Worm (Caenorhabditis elegans): ENCODE measurements around the gene ddn-2.

ddn-2 gene

DNA sequence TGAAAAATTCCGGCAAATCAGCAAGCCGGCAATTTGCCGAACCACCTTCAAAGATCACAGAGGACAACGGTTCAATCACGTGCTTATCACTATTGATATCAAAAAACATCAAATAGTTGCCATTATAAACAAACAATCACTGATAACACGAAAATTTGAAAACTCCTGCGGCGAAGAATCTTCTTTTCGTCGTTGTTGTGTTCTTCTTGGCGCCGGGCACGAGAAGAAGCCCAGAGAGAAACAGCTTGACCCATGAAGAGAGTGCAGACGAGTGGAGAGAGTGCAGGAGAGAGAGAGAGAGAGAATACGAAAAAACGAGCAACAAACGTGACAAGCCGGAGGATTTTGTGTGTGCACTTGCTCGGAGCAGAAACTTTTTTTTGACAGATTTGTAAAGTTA lies 30.2 kb upstream of the ddn-2 start:
- TF ChIP-seq lin-54 (GFP tag; optimal IDR thresholded peaks at IDR 0.05) (peak; percentile 14), K11D2.4 (GFP tag; IDR thresholded peaks at IDR 0.05) (peak; percentile 48; the same call in 1 of the 2 replicates), nhr-90 (tag; optimal IDR thresholded peaks at IDR 0.05) (peak; percentile 29), F57A8.1 (GFP tag; optimal IDR thresholded peaks at IDR 0.05) (no peak), ceh-58 (GFP tag; IDR thresholded peaks at IDR 0.05) (no peak), Y79H2A.3 (GFP tag; conservative IDR thresholded peaks at IDR 0.05) (no peak), nhr-120 (GFP tag; IDR thresholded peaks at IDR 0.05) (no peak), ceh-27 (GFP tag; optimal IDR thresholded peaks at IDR 0.05) (peak; percentile 19), hmg-1.2 (GFP tag; IDR thresholded peaks at IDR 0.05) (peak; percentile 75; the same call in 1 of the 2 replicates), nfya-1 (tag; optimal IDR thresholded peaks at IDR 0.05; ENCODE audit: borderline replicate concordance, insufficient read depth) (no peak), B0019.2 (GFP tag; conservative IDR thresholded peaks at IDR 0.05) (no peak), lin-40 (tag; optimal IDR thresholded peaks at IDR 0.05) (peak; percentile 53), ama-1 (optimal IDR thresholded peaks at IDR 0.05) (peak; percentile 28), ama-1 (GFP tag; optimal IDR thresholded peaks at IDR 0.05) (no peak), egrh-3 (GFP tag; IDR thresholded peaks at IDR 0.05) (peak; percentile 40; the same call in 1 of the 2 replicates), let-607 (tag; optimal IDR thresholded peaks at IDR 0.05) (peak in 1 of 2 experiments; percentile 53), ekl-4 (GFP tag; IDR thresholded peaks at IDR 0.05) (no peak), cebp-1 (GFP tag; IDR thresholded peaks at IDR 0.05) (no peak), cebp-1 (tag; optimal IDR thresholded peaks at IDR 0.05) (peak; percentile 71), attf-6 (GFP tag; IDR thresholded peaks at IDR 0.05) (no peak), B0336.3 (GFP tag; IDR thresholded peaks at IDR 0.05) (peak; percentile 77; the same call in 1 of the 2 replicates), repo-1 (tag; optimal IDR thresholded peaks at IDR 0.05) (peak; percentile 24), attf-5 (GFP tag; optimal IDR thresholded peaks at IDR 0.05) (peak; percentile 57), unc-62 (GFP tag; optimal IDR thresholded peaks at IDR 0.05) (no peak), tbp1 (GFP tag; optimal IDR thresholded peaks at IDR 0.05) (peak; percentile 62), ztf-6 (GFP tag; IDR thresholded peaks at IDR 0.05) (no peak), nhr-80 (tag; optimal IDR thresholded peaks at IDR 0.05) (peak; percentile 94), Y95B8A.8 (GFP tag; IDR thresholded peaks at IDR 0.05) (0 out of 2 replicates have a peak, but pooled peaks have one; percentile 59), ztf-22 (GFP tag; optimal IDR thresholded peaks at IDR 0.05) (peak; percentile 66), snpc-4 (GFP tag; optimal IDR thresholded peaks at IDR 0.05) (no peak), snpc-4 (tag; optimal IDR thresholded peaks at IDR 0.05) (peak in 3 of 4 experiments; percentile 8 to 50 (median 17)), ets-4 (GFP tag; optimal IDR thresholded peaks at IDR 0.05) (peak; percentile 50), madf-6 (GFP tag; IDR thresholded peaks at IDR 0.05) (0 out of 2 replicates have a peak, but pooled peaks have one; percentile 19), dpff-1 (tag; optimal IDR thresholded peaks at IDR 0.05) (no peak), K12H6.12 (tag; optimal IDR thresholded peaks at IDR 0.05) (peak; percentile 15), ztf-26 (tag; optimal IDR thresholded peaks at IDR 0.05) (peak; percentile 23), tlf-1 (GFP tag; optimal IDR thresholded peaks at IDR 0.05) (peak; percentile 40), madf-10 (tag; optimal IDR thresholded peaks at IDR 0.05) (peak; percentile 67), Y53F4B.3 (GFP tag; IDR thresholded peaks at IDR 0.05) (no peak), atf-7 (tag; optimal IDR thresholded peaks at IDR 0.05) (peak; percentile 45), zfh-2 (GFP tag; conservative IDR thresholded peaks at IDR 0.05) (peak; percentile 75), madf-8 (GFP tag; conservative IDR thresholded peaks at IDR 0.05) (no peak), mcd-1 (GFP tag; IDR thresholded peaks at IDR 0.05) (0 out of 2 replicates have a peak, but pooled peaks have one; percentile 22), F23B12.7 (tag; optimal IDR thresholded peaks at IDR 0.05; ENCODE audit: insufficient read depth) (peak; percentile 54), chd-7 (tag; optimal IDR thresholded peaks at IDR 0.05) (peak; percentile 60), Y56A3A.18 (GFP tag; IDR thresholded peaks at IDR 0.05) (no peak), lin-26 (GFP tag; IDR thresholded peaks at IDR 0.05) (no peak), mxl-1 (tag; optimal IDR thresholded peaks at IDR 0.05) (peak; percentile 16)

Data from whole organism, young adult.